Fruit fly (Drosophila melanogaster): ENCODE measurements around the gene CG17199.
A peak's percentile ranks its signal among the peaks of the same experiment; 100 is the strongest.

DNA sequence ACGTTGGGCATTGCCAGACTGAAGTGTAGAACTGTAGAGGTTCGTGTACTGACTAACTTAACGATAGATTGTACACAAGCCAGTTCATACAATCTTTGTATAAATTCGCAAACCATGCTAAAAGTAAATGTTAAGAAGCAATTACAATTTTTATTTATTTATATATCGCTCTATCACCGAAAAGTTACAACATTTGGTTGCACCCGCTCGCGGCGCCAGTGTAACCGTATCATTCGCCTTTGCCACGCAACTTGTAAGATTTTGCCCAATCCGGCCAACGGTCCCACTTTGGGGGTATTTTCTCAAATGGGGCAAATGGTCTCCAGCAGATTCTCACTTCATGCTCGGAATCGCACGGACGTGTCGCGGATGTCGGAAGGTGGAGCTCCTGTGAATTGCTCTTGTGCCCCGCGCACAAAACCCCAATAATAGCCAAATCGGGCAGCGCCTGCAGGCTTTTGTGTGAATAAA is 42.9 kb upstream of the CG17199 start, which contains the start of gene cic:
- TF ChIP-seq CG12768 (GFP tag; optimal IDR thresholded peaks at IDR 0.05) (no peak), CG7101 (tag; optimal IDR thresholded peaks at IDR 0.05) (no peak), cnc (optimal IDR thresholded peaks at IDR 0.05) (no peak), kay (GFP tag; ENCODE audit: borderline replicate concordance) (no peak), tj (GFP tag; optimal IDR thresholded peaks at IDR 0.05) (no peak), CG33017 (tag; optimal IDR thresholded peaks at IDR 0.05) (no peak), cic (GFP tag; optimal IDR thresholded peaks at IDR 0.05) (peak; percentile 71), ovo (GFP tag; optimal IDR thresholded peaks at IDR 0.05) (no peak), pad (GFP tag; optimal IDR thresholded peaks at IDR 0.05) (no peak), bab1 (GFP tag; optimal IDR thresholded peaks at IDR 0.05) (peak; percentile 26), CG11617 (GFP tag; optimal IDR thresholded peaks at IDR 0.05) (no peak), Clk (GFP tag; optimal IDR thresholded peaks at IDR 0.05) (no peak), Hr96 (GFP tag; optimal IDR thresholded peaks at IDR 0.05) (no peak)

All from whole organism, adult.